Fruit fly (Drosophila melanogaster): ENCODE data around the gene CG5250.
A peak's percentile ranks its signal among the peaks of the same experiment; 100 is the strongest.

CG5250 gene

dm6 chr3R:19180263-19180893, 48.7 kb downstream of the CG5250 start, which contains the start of the genes CG5555 and myd (continued):
- TF ChIP-seq sna (GFP tag; IDR thresholded peaks at IDR 0.05; ENCODE audit: partially characterized antibody) = peak; percentile 82
- peak; percentile 86 for TF ChIP-seq CG6791 (GFP tag; IDR thresholded peaks at IDR 0.05; ENCODE audit: partially characterized antibody)
- TF ChIP-seq CG16813 (GFP tag; IDR thresholded peaks at IDR 0.05; ENCODE audit: partially characterized antibody) = peak; percentile 68
- TF ChIP-seq CG8765 (GFP tag; IDR thresholded peaks at IDR 0.05) = no peak
- peak; percentile 81 for TF ChIP-seq bbx (GFP tag; IDR thresholded peaks at IDR 0.05; ENCODE audit: partially characterized antibody)
- no peak for TF ChIP-seq CG6272 (GFP tag; IDR thresholded peaks at IDR 0.05)
- TF ChIP-seq Blimp-1 (GFP tag; optimal IDR thresholded peaks at IDR 0.05) = peak; percentile 27
- no peak for TF ChIP-seq CG12299 (tag; optimal IDR thresholded peaks at IDR 0.05)
- TF ChIP-seq Sox100B (GFP tag; optimal IDR thresholded peaks at IDR 0.05) = no peak
- TF ChIP-seq HLH54F (GFP tag; optimal IDR thresholded peaks at IDR 0.05) = peak; percentile 60
- no peak for TF ChIP-seq dan (GFP tag; IDR thresholded peaks at IDR 0.05)
- TF ChIP-seq Gsc (GFP tag; IDR thresholded peaks at IDR 0.05) = no peak
- no peak for TF ChIP-seq HLHmδ (GFP tag; optimal IDR thresholded peaks at IDR 0.05)
- no peak for TF ChIP-seq jigr1 (GFP tag; IDR thresholded peaks at IDR 0.05)
- TF ChIP-seq CG6254 (GFP tag; optimal IDR thresholded peaks at IDR 0.05) = no peak
- TF ChIP-seq aop (GFP tag; IDR thresholded peaks at IDR 0.05) = no peak
- peak; percentile 17 for TF ChIP-seq az2 (GFP tag; optimal IDR thresholded peaks at IDR 0.05)
- no peak for TF ChIP-seq pan (optimal IDR thresholded peaks at IDR 0.05)
- TF ChIP-seq pan (GFP tag; optimal IDR thresholded peaks at IDR 0.05 in 1 of 2, IDR thresholded peaks at IDR 0.05 in 1 of 2) = peak in 1 of 2 experiments; percentile 48
- TF ChIP-seq chinmo (GFP tag; IDR thresholded peaks at IDR 0.05; ENCODE audit: partially characterized antibody) = peak; percentile 79; the same call in 3 of the 4 replicates
- TF ChIP-seq onecut (GFP tag; IDR thresholded peaks at IDR 0.05) = peak; percentile 29; the same call in 1 of the 2 replicates
- TF ChIP-seq zfh1 (GFP tag; IDR thresholded peaks at IDR 0.05) = 0 out of 3 replicates have a peak, but pooled peaks have one; percentile 43
- peak; percentile 73 for TF ChIP-seq Drgx (GFP tag; IDR thresholded peaks at IDR 0.05)
- TF ChIP-seq nmo (GFP tag; optimal IDR thresholded peaks at IDR 0.05) = peak; percentile 44
- TF ChIP-seq CG9817 (tag; optimal IDR thresholded peaks at IDR 0.05) = peak; percentile 0
- no peak for TF ChIP-seq CG7271 (tag; optimal IDR thresholded peaks at IDR 0.05)
- no peak for TF ChIP-seq Atf3 (GFP tag; optimal IDR thresholded peaks at IDR 0.05)
- TF ChIP-seq mirr (GFP tag; optimal IDR thresholded peaks at IDR 0.05) = peak; percentile 21
- TF ChIP-seq sens-2 (GFP tag; IDR thresholded peaks at IDR 0.05) = no peak
- TF ChIP-seq BtbVII (GFP tag; optimal IDR thresholded peaks at IDR 0.05) = peak; percentile 21
- peak; percentile 35 for TF ChIP-seq Bteb2 (GFP tag; optimal IDR thresholded peaks at IDR 0.05)
- TF ChIP-seq sug (tag; optimal IDR thresholded peaks at IDR 0.05) = no peak
- TF ChIP-seq chm (GFP tag; IDR thresholded peaks at IDR 0.05) = peak; percentile 28; the same call in 1 of the 2 replicates
- TF ChIP-seq hbn (GFP tag; IDR thresholded peaks at IDR 0.05; ENCODE audit: partially characterized antibody) = peak; percentile 38; the same call in 1 of the 2 replicates
- TF ChIP-seq CG10654 (GFP tag; optimal IDR thresholded peaks at IDR 0.05) = no peak
- TF ChIP-seq cad (GFP tag; optimal IDR thresholded peaks at IDR 0.05) = no peak
- peak; percentile 46; the same call in 1 of the 3 replicates for TF ChIP-seq CG11695 (GFP tag; IDR thresholded peaks at IDR 0.05)
- no peak for TF ChIP-seq CG3726 (GFP tag; IDR thresholded peaks at IDR 0.05)
- no peak for TF ChIP-seq salm (tag; optimal IDR thresholded peaks at IDR 0.05)
- no peak for TF ChIP-seq CG1647 (GFP tag; optimal IDR thresholded peaks at IDR 0.05)
- no peak for TF ChIP-seq CG10959 (GFP tag; IDR thresholded peaks at IDR 0.05)
- peak; percentile 74 for TF ChIP-seq Atf6 (GFP tag; IDR thresholded peaks at IDR 0.05)
- no peak for TF ChIP-seq nerfin-1 (tag; optimal IDR thresholded peaks at IDR 0.05)
- no peak for TF ChIP-seq Kr (GFP tag; optimal IDR thresholded peaks at IDR 0.05)
- no peak for TF ChIP-seq wor (GFP tag; IDR thresholded peaks at IDR 0.05)
- TF ChIP-seq lilli (GFP tag; optimal IDR thresholded peaks at IDR 0.05) = peak; percentile 64
- TF ChIP-seq Scr (GFP tag; IDR thresholded peaks at IDR 0.05; ENCODE audit: partially characterized antibody) = peak; percentile 77
- TF ChIP-seq btn (GFP tag; optimal IDR thresholded peaks at IDR 0.05) = no peak
- no peak for TF ChIP-seq CG30020 (tag; optimal IDR thresholded peaks at IDR 0.05)
- TF ChIP-seq Hr78 (GFP tag; optimal IDR thresholded peaks at IDR 0.05) = no peak
